Fruit fly (Drosophila melanogaster): ENCODE results near the gene CG34299.

CG34299 gene

DNA sequence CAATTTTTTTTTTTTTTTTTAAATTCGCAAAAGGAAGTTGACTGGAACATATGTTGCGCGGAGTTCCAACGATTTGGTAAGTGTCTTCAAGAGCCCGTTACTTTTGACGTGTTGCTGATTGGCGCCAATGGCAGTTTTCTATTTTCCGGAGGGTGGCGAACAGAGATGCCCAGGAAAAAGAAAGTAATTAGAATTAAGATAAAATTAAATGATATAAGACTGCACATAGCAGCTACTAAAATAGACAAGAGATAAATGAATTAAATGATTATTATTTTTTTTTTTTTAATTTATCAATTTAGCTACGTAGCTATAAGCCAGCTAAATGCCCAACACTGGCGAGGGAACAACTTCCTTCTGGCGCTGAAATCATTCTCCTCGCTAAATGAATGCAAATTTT, 27.1 kb upstream of the CG34299 start (continued):
- no peak for TF ChIP-seq tio (GFP tag; optimal IDR thresholded peaks at IDR 0.05)
- no peak for TF ChIP-seq pum (GFP tag; optimal IDR thresholded peaks at IDR 0.05)
- TF ChIP-seq dan (GFP tag; IDR thresholded peaks at IDR 0.05) = no peak
- TF ChIP-seq CG31365 (tag; optimal IDR thresholded peaks at IDR 0.05) = no peak
- TF ChIP-seq zen2 (GFP tag; IDR thresholded peaks at IDR 0.05; ENCODE audit: partially characterized antibody) = no peak
- TF ChIP-seq CG15514 (GFP tag; optimal IDR thresholded peaks at IDR 0.05) = no peak
- no peak for TF ChIP-seq Hr78 (GFP tag; optimal IDR thresholded peaks at IDR 0.05)
- no peak for TF ChIP-seq gcm (GFP tag; optimal IDR thresholded peaks at IDR 0.05)
- TF ChIP-seq CG6791 (GFP tag; IDR thresholded peaks at IDR 0.05; ENCODE audit: partially characterized antibody) = no peak
- peak; percentile 12 for TF ChIP-seq nmo (GFP tag; optimal IDR thresholded peaks at IDR 0.05)
- TF ChIP-seq schlank (tag; optimal IDR thresholded peaks at IDR 0.05) = no peak
- no peak for TF ChIP-seq Dbx (GFP tag; IDR thresholded peaks at IDR 0.05)
- TF ChIP-seq Max (GFP tag; optimal IDR thresholded peaks at IDR 0.05) = no peak
- TF ChIP-seq CG12299 (tag; optimal IDR thresholded peaks at IDR 0.05) = no peak
- TF ChIP-seq al (GFP tag; IDR thresholded peaks at IDR 0.05) = no peak
- no peak for TF ChIP-seq CG43689 (GFP tag; IDR thresholded peaks at IDR 0.05)
- TF ChIP-seq CG14441 (GFP tag; IDR thresholded peaks at IDR 0.05) = no peak
- no peak for TF ChIP-seq CG12769 (tag; optimal IDR thresholded peaks at IDR 0.05)
- no peak for TF ChIP-seq Hr39 (optimal IDR thresholded peaks at IDR 0.05)
- no peak for TF ChIP-seq CG1603 (tag; optimal IDR thresholded peaks at IDR 0.05)
- TF ChIP-seq slbo (GFP tag; IDR thresholded peaks at IDR 0.05) = peak; percentile 25; the same call in 1 of the 2 replicates
- no peak for TF ChIP-seq fd3F (GFP tag; optimal IDR thresholded peaks at IDR 0.05)
- TF ChIP-seq CG13296 (GFP tag; optimal IDR thresholded peaks at IDR 0.05) = no peak
- TF ChIP-seq D19B (GFP tag; optimal IDR thresholded peaks at IDR 0.05) = no peak
- peak; percentile 33 for TF ChIP-seq Xbp1 (GFP tag; optimal IDR thresholded peaks at IDR 0.05)
- TF ChIP-seq disco-r (GFP tag; optimal IDR thresholded peaks at IDR 0.05) = no peak
- no peak for TF ChIP-seq CG10209 (GFP tag; optimal IDR thresholded peaks at IDR 0.05)
- TF ChIP-seq cwo (GFP tag; optimal IDR thresholded peaks at IDR 0.05) = no peak
- no peak for TF ChIP-seq CG14050 (GFP tag; IDR thresholded peaks at IDR 0.05)
- no peak for TF ChIP-seq CG34224 (GFP tag; IDR thresholded peaks at IDR 0.05; ENCODE audit: partially characterized antibody)
- no peak for TF ChIP-seq pho (GFP tag; optimal IDR thresholded peaks at IDR 0.05)
- TF ChIP-seq p53 (GFP tag; optimal IDR thresholded peaks at IDR 0.05) = no peak
- TF ChIP-seq E2f2 (GFP tag; IDR thresholded peaks at IDR 0.05) = no peak
- TF ChIP-seq CG30020 (tag; optimal IDR thresholded peaks at IDR 0.05) = no peak
- peak; percentile 43; the same call in 1 of the 2 replicates for TF ChIP-seq stc (GFP tag; IDR thresholded peaks at IDR 0.05)
- no peak for TF ChIP-seq CG10462 (GFP tag; optimal IDR thresholded peaks at IDR 0.05)
- no peak for TF ChIP-seq Dref (GFP tag; IDR thresholded peaks at IDR 0.05)
- TF ChIP-seq Dip2 (GFP tag; IDR thresholded peaks at IDR 0.05) = no peak
- no peak for TF ChIP-seq gsb (GFP tag; IDR thresholded peaks at IDR 0.05)
- peak; percentile 18 for TF ChIP-seq grau (tag; optimal IDR thresholded peaks at IDR 0.05)
- TF ChIP-seq caup (GFP tag; optimal IDR thresholded peaks at IDR 0.05; ENCODE audit: severe bottlenecking) = no peak
- no peak for TF ChIP-seq CG14710 (tag; optimal IDR thresholded peaks at IDR 0.05)
- no peak for TF ChIP-seq HmgZ (tag; optimal IDR thresholded peaks at IDR 0.05)
- TF ChIP-seq peb (GFP tag; IDR thresholded peaks at IDR 0.05) = no peak
- peak; percentile 19 for TF ChIP-seq CG8388 (GFP tag; optimal IDR thresholded peaks at IDR 0.05)
- no peak for TF ChIP-seq pzg (GFP tag; optimal IDR thresholded peaks at IDR 0.05)
- TF ChIP-seq chm (GFP tag; IDR thresholded peaks at IDR 0.05) = no peak
- no peak for TF ChIP-seq Usf (GFP tag; optimal IDR thresholded peaks at IDR 0.05)
- TF ChIP-seq Stat92E (GFP tag; optimal IDR thresholded peaks at IDR 0.05) = no peak
- no peak for TF ChIP-seq CG17568 (GFP tag; optimal IDR thresholded peaks at IDR 0.05)
- TF ChIP-seq da (GFP tag; optimal IDR thresholded peaks at IDR 0.05) = no peak

Data from whole organism, embryonic.